Fruit fly (Drosophila melanogaster) whole organism, embryonic: ENCODE measurements around the gene CG32195.

Experiments
- Adf1 ChIP-seq: fragments of 200-800 bp; sonication (Bioruptor generic); IDR thresholded peaks from 2 replicates; pipeline ENCODE4 v1.3.6; 2022; ENCODE audit warnings: missing biosample characterization, missing genetic modification characterization
- CG10267 ChIP-seq: fragments of 200-800 bp; sonication (Bioruptor generic); optimal IDR thresholded peaks from 2 replicates; lab custom pipeline; 2018; ENCODE audit warnings: missing biosample characterization, mild to moderate bottlenecking, missing genetic modification characterization, moderate library complexity
- CG10959 ChIP-seq: fragments of 200-800 bp; sonication (Bioruptor generic); IDR thresholded peaks from 2 replicates; pipeline ENCODE4 v1.3.6; 2022; ENCODE audit warnings: missing biosample characterization, missing genetic modification characterization
- CG11695 ChIP-seq: fragments of 200-800 bp; sonication (Bioruptor generic); IDR thresholded peaks from 3 replicates; pipeline ENCODE4 v1.3.6; 2022; ENCODE audit warnings: missing biosample characterization, missing genetic modification characterization
- CG13424 ChIP-seq: fragments of 200-800 bp; sonication (Bioruptor generic); optimal IDR thresholded peaks from 2 replicates; lab custom pipeline; 2019; ENCODE audit warnings: missing biosample characterization, mild to moderate bottlenecking, missing genetic modification characterization, moderate library complexity
- CG14441 ChIP-seq: fragments of 200-800 bp; sonication (Bioruptor generic); IDR thresholded peaks from 2 replicates; pipeline ENCODE4 v1.3.6; 2022; ENCODE audit warnings: missing biosample characterization, missing genetic modification characterization
- CG14710 ChIP-seq: fragments of 200-800 bp; sonication (Bioruptor generic); optimal IDR thresholded peaks from 3 replicates; lab custom pipeline; 2019; ENCODE audit warnings: missing biosample characterization, mild to moderate bottlenecking, missing genetic modification characterization, moderate library complexity
- CG16815 ChIP-seq: fragments of 200-800 bp; sonication (Bioruptor generic); optimal IDR thresholded peaks from 3 replicates; lab custom pipeline; 2017; ENCODE audit warnings: missing biosample characterization, mild to moderate bottlenecking, missing genetic modification characterization
- CG31441 ChIP-seq: fragments of 200-800 bp; sonication (Bioruptor generic); IDR thresholded peaks from 2 replicates; pipeline ENCODE4 v1.3.6; 2022; ENCODE audit warnings: missing biosample characterization, missing genetic modification characterization
- CG3163 ChIP-seq: fragments of 200-800 bp; sonication (Bioruptor generic); optimal IDR thresholded peaks from 3 replicates; lab custom pipeline; 2016; ENCODE audit warnings: missing biosample characterization, missing genetic modification characterization
- CG4730 ChIP-seq: fragments of 200-800 bp; sonication (Bioruptor generic); IDR thresholded peaks from 2 replicates; pipeline ENCODE4 v1.3.6; 2022; ENCODE audit warnings: missing biosample characterization, missing genetic modification characterization
- CHES-1-like ChIP-seq: fragments of 200-800 bp; sonication (Bioruptor generic); optimal IDR thresholded peaks from 2 replicates; lab custom pipeline; 2016; ENCODE audit warnings: missing biosample characterization, missing genetic modification characterization
- CkIIα-i1 ChIP-seq: fragments of 200-800 bp; sonication (Bioruptor generic); IDR thresholded peaks from 2 replicates; pipeline ENCODE4 v1.3.6; 2022; ENCODE audit warnings: missing biosample characterization, missing genetic modification characterization
- CrebB ChIP-seq: fragments of 200-800 bp; sonication (Bioruptor generic); optimal IDR thresholded peaks from 3 replicates; lab custom pipeline; 2018; ENCODE audit warnings: missing biosample characterization, mild to moderate bottlenecking, missing genetic modification characterization
- Dip2 ChIP-seq: fragments of 200-800 bp; sonication (Bioruptor generic); IDR thresholded peaks from 2 replicates; pipeline ENCODE4 v1.3.6; 2022; ENCODE audit warnings: missing biosample characterization, missing genetic modification characterization
- Doc2 ChIP-seq: fragments of 200-800 bp; sonication (Bioruptor generic); IDR thresholded peaks from 2 replicates; pipeline ENCODE4 v1.3.6; 2022; ENCODE audit warnings: missing biosample characterization, missing genetic modification characterization
- Drgx ChIP-seq: fragments of 200-800 bp; sonication (Bioruptor generic); IDR thresholded peaks from 2 replicates; pipeline ENCODE4 v1.3.6; 2022; ENCODE audit warnings: missing biosample characterization, missing genetic modification characterization
- Eip74EF ChIP-seq, 2 experiments: fragments of 200-800 bp in 1 of 2; fragments of >200 bp in 1 of 2; sonication (Bioruptor generic) in 1 of 2; optimal IDR thresholded peaks; 2 replicates each; lab custom pipeline; 2017 to 2019; ENCODE audit warnings: missing biosample characterization in 2 of 2, missing genetic modification characterization in 2 of 2, mild to moderate bottlenecking in 1 of 2, moderate library complexity in 1 of 2
- Fer2 ChIP-seq: fragments of 200-800 bp; sonication (Bioruptor generic); optimal IDR thresholded peaks from 2 replicates; lab custom pipeline; 2018; ENCODE audit warnings: missing biosample characterization, mild to moderate bottlenecking, missing genetic modification characterization, moderate library complexity
- Hey ChIP-seq: fragments of 200-800 bp; sonication (Bioruptor generic); optimal IDR thresholded peaks from 3 replicates; lab custom pipeline; 2018; ENCODE audit warnings: missing biosample characterization, mild to moderate bottlenecking, missing genetic modification characterization
- Mad ChIP-seq: fragments of 200-800 bp; sonication (Bioruptor generic); optimal IDR thresholded peaks from 2 replicates; lab custom pipeline; 2016; ENCODE audit warnings: missing biosample characterization, missing genetic modification characterization
- Mes4 ChIP-seq: fragments of 200-800 bp; sonication (Bioruptor generic); optimal IDR thresholded peaks from 2 replicates; lab custom pipeline; 2016; ENCODE audit warnings: missing biosample characterization, missing genetic modification characterization
- Myb ChIP-seq: fragments of 200-800 bp; sonication (Bioruptor generic); optimal IDR thresholded peaks from 2 replicates; lab custom pipeline; 2016; ENCODE audit warnings: missing biosample characterization, missing genetic modification characterization
- Oli ChIP-seq: fragments of 200-800 bp; sonication (Bioruptor generic); optimal IDR thresholded peaks from 2 replicates; lab custom pipeline; 2018; ENCODE audit warnings: missing biosample characterization, mild to moderate bottlenecking, missing genetic modification characterization, moderate library complexity
- Poxn ChIP-seq: fragments of 200-800 bp; sonication (Bioruptor generic); IDR thresholded peaks from 2 replicates; pipeline ENCODE4 v1.3.6; 2022; ENCODE audit warnings: missing biosample characterization, missing genetic modification characterization
- Scr ChIP-seq: fragments of 200-800 bp; sonication (Bioruptor generic); IDR thresholded peaks from 2 replicates; pipeline ENCODE4 v1.3.6; 2022; ENCODE audit warnings: missing biosample characterization, missing genetic modification characterization; ENCODE audit not compliant: partially characterized antibody
- Taf1 ChIP-seq: fragments of 200-800 bp; sonication (Bioruptor generic); IDR thresholded peaks from 2 replicates; pipeline ENCODE4 v1.3.6; 2022; ENCODE audit warnings: missing biosample characterization, missing genetic modification characterization
- Tbp ChIP-seq: fragments of >200 bp; optimal IDR thresholded peaks from 2 replicates; lab custom pipeline; 2018; ENCODE audit warnings: missing biosample characterization, missing genetic modification characterization
- Trl ChIP-seq, 3 experiments: fragments of >200 bp in 2 of 3; fragments of 200-800 bp in 1 of 3; sonication (Bioruptor generic) in 1 of 3; optimal IDR thresholded peaks; 2 replicates in 1 of 3; 3 replicates in 2 of 3; lab custom pipeline; 2016 to 2017; ENCODE audit warnings: missing biosample characterization in 1 of 3, missing genetic modification characterization in 1 of 3
- aop ChIP-seq: fragments of 200-800 bp; sonication (Bioruptor generic); IDR thresholded peaks from 2 replicates; pipeline ENCODE4 v1.3.6; 2022; ENCODE audit warnings: missing biosample characterization, missing genetic modification characterization
- ash1 ChIP-seq: fragments of 200-800 bp; sonication (Bioruptor generic); optimal IDR thresholded peaks from 2 replicates; lab custom pipeline; 2018; ENCODE audit warnings: missing biosample characterization, mild to moderate bottlenecking, missing genetic modification characterization
- bab2 ChIP-seq: fragments of 200-800 bp; sonication (Bioruptor generic); optimal IDR thresholded peaks from 2 replicates; lab custom pipeline; 2016; ENCODE audit warnings: missing biosample characterization, missing genetic modification characterization
- bsh ChIP-seq, 2 experiments: fragments of 200-800 bp; sonication (Bioruptor generic); optimal IDR thresholded peaks; 2 replicates each; lab custom pipeline; 2017 to 2018; ENCODE audit warnings: mild to moderate bottlenecking in 2 of 2, missing biosample characterization in 2 of 2, missing genetic modification characterization in 2 of 2, moderate library complexity in 1 of 2
- dati ChIP-seq: fragments of 200-800 bp; sonication (Bioruptor generic); IDR thresholded peaks from 2 replicates; pipeline ENCODE4 v1.3.6; 2022; ENCODE audit warnings: missing biosample characterization, missing genetic modification characterization
- dmrt11E ChIP-seq: fragments of 200-800 bp; sonication (Bioruptor generic); optimal IDR thresholded peaks from 3 replicates; lab custom pipeline; 2018; ENCODE audit warnings: missing biosample characterization, mild to moderate bottlenecking, missing genetic modification characterization, moderate library complexity
- grau ChIP-seq: fragments of 200-800 bp; optimal IDR thresholded peaks from 3 replicates; lab custom pipeline; 2019; ENCODE audit warnings: missing biosample characterization, mild to moderate bottlenecking, missing genetic modification characterization, moderate library complexity
- hth ChIP-seq: fragments of >200 bp; optimal IDR thresholded peaks from 2 replicates; lab custom pipeline; 2017; ENCODE audit warnings: inconsistent platforms
- kah ChIP-seq: fragments of 200-800 bp; sonication (Bioruptor generic); optimal IDR thresholded peaks from 2 replicates; lab custom pipeline; 2018; ENCODE audit warnings: missing biosample characterization, mild to moderate bottlenecking, missing genetic modification characterization
- nom ChIP-seq: fragments of 200-800 bp; sonication (Bioruptor generic); optimal IDR thresholded peaks from 2 replicates; lab custom pipeline; 2017; ENCODE audit warnings: missing biosample characterization, missing genetic modification characterization, mild to moderate bottlenecking, moderate library complexity, missing genetic modification reagents
- onecut ChIP-seq: fragments of 200-800 bp; sonication (Bioruptor generic); IDR thresholded peaks from 2 replicates; pipeline ENCODE4 v1.3.6; 2022; ENCODE audit warnings: missing biosample characterization, missing genetic modification characterization
- pan ChIP-seq, 4 experiments: fragments of >200 bp in 3 of 4; fragments of 200-800 bp in 1 of 4; sonication (Bioruptor generic) in 1 of 4; optimal IDR thresholded peaks in 3 of 4; IDR thresholded peaks in 1 of 4; 2 replicates each; pipeline versions ENCODE4 v1.3.6 to Lab custom; 2017 to 2022; ENCODE audit warnings: missing biosample characterization in 2 of 4, missing genetic modification characterization in 2 of 4, mixed read lengths in 1 of 4
- psq ChIP-seq: fragments of 200-800 bp; sonication (Bioruptor generic); optimal IDR thresholded peaks from 2 replicates; lab custom pipeline; 2017; ENCODE audit warnings: missing biosample characterization, missing genetic modification characterization
- row ChIP-seq: fragments of 200-800 bp; sonication (Bioruptor generic); IDR thresholded peaks from 3 replicates; pipeline ENCODE4 v1.3.6; 2022; ENCODE audit warnings: missing biosample characterization, missing genetic modification characterization
- sug ChIP-seq: fragments of 200-800 bp; optimal IDR thresholded peaks from 2 replicates; lab custom pipeline; 2019; ENCODE audit warnings: missing biosample characterization, mild to moderate bottlenecking, missing genetic modification characterization, moderate library complexity
- vnd ChIP-seq: fragments of 200-800 bp; sonication (Bioruptor generic); IDR thresholded peaks from 3 replicates; pipeline ENCODE4 v1.3.6; 2022; ENCODE audit warnings: missing biosample characterization, missing genetic modification characterization; ENCODE audit not compliant: partially characterized antibody
- yki ChIP-seq: fragments of >200 bp; optimal IDR thresholded peaks from 3 replicates; lab custom pipeline; 2018
- zf30C ChIP-seq: fragments of 200-800 bp; sonication (Bioruptor generic); optimal IDR thresholded peaks from 3 replicates; lab custom pipeline; 2018; ENCODE audit warnings: missing biosample characterization, mild to moderate bottlenecking, missing genetic modification characterization

Gene CG32195

DNA sequence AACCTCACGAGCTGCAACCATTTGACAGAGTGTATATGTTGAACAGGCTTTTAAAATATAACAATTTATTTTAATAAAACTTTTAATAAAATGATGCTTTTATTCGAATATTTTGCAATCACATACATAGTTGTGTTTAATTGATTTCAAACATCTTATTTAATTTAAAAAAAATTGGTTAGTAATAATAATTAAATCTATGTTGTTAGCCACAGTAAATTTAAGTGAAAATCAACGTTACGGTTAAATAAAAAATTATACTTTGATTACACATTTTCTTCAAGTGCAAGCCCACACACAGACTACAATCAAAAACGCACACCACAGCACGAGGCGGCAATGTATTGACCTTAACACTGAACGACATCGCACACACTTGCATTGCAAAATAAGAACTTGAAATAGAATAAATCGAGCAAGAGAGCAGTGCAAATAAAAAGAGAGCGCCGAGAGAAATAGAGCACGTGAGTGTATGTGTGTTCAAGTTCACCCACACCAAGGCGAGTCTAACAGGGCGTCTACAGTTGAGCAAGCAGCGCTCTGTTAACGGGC, 49.7 kb upstream of the CG32195 start (continued):
- TF ChIP-seq CG10959 (GFP tag; lab: Robert Waterston, UW): no peak
- peak; percentile 58 for TF ChIP-seq row (GFP tag; lab: Robert Waterston, UW)
- TF ChIP-seq CG11695: peak; percentile 47; the same call in 2 of the 3 replicates
- no peak for TF ChIP-seq Hey
- TF ChIP-seq CG13424 (tag; lab: Kevin White, UChicago): peak; percentile 44
- TF ChIP-seq ash1 (GFP tag; lab: Kevin White, UChicago): no peak
- no peak for TF ChIP-seq kah
- TF ChIP-seq psq (GFP tag; lab: Kevin White, UChicago): peak; percentile 9
- TF ChIP-seq sug (tag; lab: Kevin White, UChicago): no peak
- TF ChIP-seq Poxn (GFP tag; lab: Robert Waterston, UW): no peak
- TF ChIP-seq Oli: peak; percentile 32
- TF ChIP-seq Scr (GFP tag; lab: Robert Waterston, UW): no peak
- TF ChIP-seq pan (optimal IDR thresholded peaks at IDR 0.05; lab: Kevin White, UChicago): no peak
- no peak for TF ChIP-seq pan (GFP tag; optimal IDR thresholded peaks at IDR 0.05 in 1 of 2, IDR thresholded peaks at IDR 0.05 in 1 of 2)
- TF ChIP-seq Dip2 (GFP tag; lab: Robert Waterston, UW): no peak
- no peak for TF ChIP-seq dati (GFP tag; lab: Robert Waterston, UW)

DNA sequence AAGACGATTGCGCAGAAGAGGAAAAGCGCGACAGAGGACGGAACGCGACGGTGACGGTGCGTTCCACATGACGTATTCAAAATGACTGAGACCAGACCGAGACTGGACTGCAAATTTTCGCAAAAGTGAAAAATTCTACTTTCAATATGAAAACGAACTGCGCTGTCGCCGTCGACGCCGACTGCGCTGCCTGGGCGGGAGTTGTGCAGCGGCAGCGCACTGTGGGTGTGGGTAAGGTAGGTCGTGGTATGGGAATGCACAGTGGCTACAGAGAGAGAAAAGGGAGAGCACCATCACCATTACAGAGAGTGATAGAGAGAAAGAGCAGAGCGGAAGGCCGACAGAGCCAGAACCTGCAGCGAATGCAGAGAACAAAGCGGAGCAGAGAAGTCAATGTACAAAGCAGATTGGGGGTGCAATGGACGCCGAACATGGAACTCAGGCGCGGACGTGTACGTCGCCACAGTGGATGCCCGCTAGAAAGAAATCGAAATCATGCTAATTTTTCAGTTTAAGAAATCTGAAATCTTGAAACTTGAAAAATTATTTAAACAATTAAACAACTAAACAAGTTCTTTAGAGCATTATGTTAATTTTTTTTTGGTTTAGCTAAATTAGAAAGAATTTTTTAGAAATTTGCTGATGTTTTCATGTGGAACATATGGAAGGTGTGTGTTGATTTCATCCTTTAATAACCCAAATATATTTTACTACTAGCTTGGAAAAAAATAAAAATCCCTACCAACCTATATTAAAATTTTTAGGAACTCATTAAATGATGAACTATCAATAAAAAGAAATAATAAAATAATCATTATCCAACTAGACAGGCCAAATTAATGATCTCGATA, 47.9 kb upstream of the CG32195 start, which contains the start of gene Eip75B:
Eip75B (minus strand) TSS at position 65 of the 851 bp plus-strand sequence.
- peak; percentile 65 for TF ChIP-seq yki (lab: Kevin White, UChicago)
- TF ChIP-seq Mad (GFP tag; lab: Kevin White, UChicago): no peak
- TF ChIP-seq aop (GFP tag; lab: Robert Waterston, UW): no peak
- no peak for TF ChIP-seq Myb
- TF ChIP-seq CkIIα-i1: no peak
- peak; percentile 59 for TF ChIP-seq nom (GFP tag; lab: Kevin White, UChicago)
- TF ChIP-seq hth (lab: Kevin White, UChicago): no peak
- TF ChIP-seq zf30C (GFP tag; lab: Kevin White, UChicago): peak; percentile 81
- TF ChIP-seq grau (tag; lab: Kevin White, UChicago): peak; percentile 84
- no peak for TF ChIP-seq Fer2 (tag; lab: Kevin White, UChicago)
- TF ChIP-seq Eip74EF (GFP tag; optimal IDR thresholded peaks at IDR 0.05; lab: Kevin White, UChicago): no peak
- peak; percentile 13 for TF ChIP-seq CG14710
- TF ChIP-seq Adf1 (GFP tag; lab: Robert Waterston, UW): peak; percentile 68
- no peak for TF ChIP-seq CG31441
- peak; percentile 24 for TF ChIP-seq CG10267 (tag; lab: Kevin White, UChicago)
- peak in 1 of 2 experiments; percentile 87 for TF ChIP-seq Trl (optimal IDR thresholded peaks at IDR 0.05; lab: Kevin White, UChicago)
- no peak for TF ChIP-seq Trl (GFP tag; optimal IDR thresholded peaks at IDR 0.05; lab: Kevin White, UChicago)
- TF ChIP-seq CG16815: peak; percentile 14
- no peak for TF ChIP-seq CHES-1-like (GFP tag; lab: Kevin White, UChicago)
- TF ChIP-seq CG14441 (GFP tag; lab: Robert Waterston, UW): no peak
- TF ChIP-seq bsh (GFP tag; optimal IDR thresholded peaks at IDR 0.05; lab: Kevin White, UChicago): peak in 1 of 2 experiments; percentile 37
- peak; percentile 12 for TF ChIP-seq CG3163
- TF ChIP-seq Mes4: no peak
- TF ChIP-seq Tbp (GFP tag; lab: Kevin White, UChicago): no peak
- peak; percentile 52 for TF ChIP-seq dmrt11E
- TF ChIP-seq bab2 (GFP tag; lab: Kevin White, UChicago): no peak
- TF ChIP-seq Doc2: no peak
- peak; percentile 5 for TF ChIP-seq Oli
- no peak for TF ChIP-seq CrebB (tag; lab: Kevin White, UChicago)
- no peak for TF ChIP-seq Taf1 (GFP tag; lab: Robert Waterston, UW)
- TF ChIP-seq CG4730: no peak
- TF ChIP-seq vnd (GFP tag; lab: Robert Waterston, UW): no peak
- peak; percentile 43; the same call in 1 of the 2 replicates for TF ChIP-seq Drgx (GFP tag; lab: Robert Waterston, UW)
- no peak; the same call in 1 of the 2 replicates for TF ChIP-seq onecut (GFP tag; lab: Robert Waterston, UW)
